Fruit fly (Drosophila melanogaster) whole organism, embryonic: ENCODE data around the gene CG32243.

Source experiments
- ATbp ChIP-seq: fragments of 200-800 bp; sonication (Bioruptor generic); optimal IDR thresholded peaks from 2 replicates; lab custom pipeline; 2017; ENCODE audit warnings: missing biosample characterization, mild to moderate bottlenecking, missing genetic modification characterization, missing genetic modification reagents
- Awh ChIP-seq: fragments of 200-800 bp; sonication (Bioruptor generic); IDR thresholded peaks from 2 replicates; pipeline ENCODE4, ENCODE4 v1.3.6; 2022; ENCODE audit warnings: missing biosample characterization, missing genetic modification characterization
- C15 ChIP-seq: fragments of 200-800 bp; sonication (Bioruptor generic); IDR thresholded peaks from 3 replicates; pipeline ENCODE4 v1.3.6; 2022; ENCODE audit warnings: missing biosample characterization, missing genetic modification characterization
- CG10209 ChIP-seq: fragments of 200-800 bp; sonication (Bioruptor generic); optimal IDR thresholded peaks from 3 replicates; lab custom pipeline; 2017; ENCODE audit warnings: missing biosample characterization, mild to moderate bottlenecking, missing genetic modification characterization, missing genetic modification reagents
- CG10959 ChIP-seq: fragments of 200-800 bp; sonication (Bioruptor generic); IDR thresholded peaks from 2 replicates; pipeline ENCODE4 v1.3.6; 2022; ENCODE audit warnings: missing biosample characterization, missing genetic modification characterization
- CG11696 ChIP-seq: fragments of 200-800 bp; sonication (Bioruptor generic); IDR thresholded peaks from 2 replicates; pipeline ENCODE4 v1.3.6; 2022; ENCODE audit warnings: missing biosample characterization, missing genetic modification characterization
- CG12071 ChIP-seq: fragments of 200-800 bp; sonication (Bioruptor generic); optimal IDR thresholded peaks from 3 replicates; lab custom pipeline; 2018; ENCODE audit warnings: missing biosample characterization, mild to moderate bottlenecking, missing genetic modification characterization
- CG12236 ChIP-seq: fragments of 200-800 bp; sonication (Bioruptor generic); optimal IDR thresholded peaks from 2 replicates; lab custom pipeline; 2016; ENCODE audit warnings: missing biosample characterization, missing genetic modification characterization
- CG12391 ChIP-seq: fragments of 200-800 bp; sonication (Bioruptor generic); optimal IDR thresholded peaks from 3 replicates; lab custom pipeline; 2018; ENCODE audit warnings: missing biosample characterization, mild to moderate bottlenecking, missing genetic modification characterization, moderate library complexity
- CG12744 ChIP-seq: fragments of 200-800 bp; sonication (Bioruptor generic); optimal IDR thresholded peaks from 2 replicates; lab custom pipeline; 2016; ENCODE audit warnings: missing biosample characterization, missing genetic modification characterization
- CG13123 ChIP-seq: fragments of 200-800 bp; sonication (Bioruptor generic); optimal IDR thresholded peaks from 2 replicates; lab custom pipeline; 2016; ENCODE audit warnings: missing biosample characterization, missing genetic modification characterization
- CG15479 ChIP-seq: fragments of 200-800 bp; sonication (Bioruptor generic); optimal IDR thresholded peaks from 3 replicates; lab custom pipeline; 2019; ENCODE audit warnings: missing biosample characterization, mild to moderate bottlenecking, missing genetic modification characterization, moderate library complexity
- CG1603 ChIP-seq: fragments of 200-800 bp; sonication (Bioruptor generic); optimal IDR thresholded peaks from 2 replicates; lab custom pipeline; 2019; ENCODE audit warnings: missing biosample characterization, mild to moderate bottlenecking, missing genetic modification characterization, moderate library complexity
- CG1832 ChIP-seq: fragments of 200-800 bp; sonication (Bioruptor generic); optimal IDR thresholded peaks from 2 replicates; lab custom pipeline; 2017; ENCODE audit warnings: missing biosample characterization, mild to moderate bottlenecking, missing genetic modification characterization, inconsistent platforms
- CG31388 ChIP-seq: fragments of 200-800 bp; sonication (Bioruptor generic); optimal IDR thresholded peaks from 2 replicates; lab custom pipeline; 2016; ENCODE audit warnings: missing biosample characterization, missing genetic modification characterization
- CG32532 ChIP-seq: fragments of 200-800 bp; sonication (Bioruptor generic); IDR thresholded peaks from 2 replicates; pipeline ENCODE4 v1.3.6; 2022; ENCODE audit warnings: missing biosample characterization, missing genetic modification characterization
- CG33213 ChIP-seq: fragments of 200-800 bp; sonication (Bioruptor generic); optimal IDR thresholded peaks from 3 replicates; lab custom pipeline; 2016; ENCODE audit warnings: missing biosample characterization, missing genetic modification characterization
- CG33557 ChIP-seq: fragments of 200-800 bp; sonication (Bioruptor generic); optimal IDR thresholded peaks from 2 replicates; lab custom pipeline; 2019; ENCODE audit warnings: missing biosample characterization, mild to moderate bottlenecking, missing genetic modification characterization, moderate library complexity
- CG3726 ChIP-seq: fragments of 200-800 bp; sonication (Bioruptor generic); IDR thresholded peaks from 3 replicates; pipeline ENCODE4, ENCODE4 v1.3.6; 2022; ENCODE audit warnings: missing biosample characterization, missing genetic modification characterization
- CG5953 ChIP-seq: fragments of 200-800 bp; sonication (Bioruptor generic); IDR thresholded peaks from 2 replicates; pipeline ENCODE4 v1.3.6; 2022; ENCODE audit warnings: missing biosample characterization, missing genetic modification characterization
- CG6683 ChIP-seq: fragments of 200-800 bp; sonication (Bioruptor generic); optimal IDR thresholded peaks from 2 replicates; lab custom pipeline; 2017; ENCODE audit warnings: missing biosample characterization, mild to moderate bottlenecking, missing genetic modification characterization, missing genetic modification reagents
- CG7372 ChIP-seq: fragments of 200-800 bp; sonication (Bioruptor generic); IDR thresholded peaks from 2 replicates; pipeline ENCODE4 v1.3.6; 2022; ENCODE audit warnings: missing biosample characterization, missing genetic modification characterization
- CG7987 ChIP-seq: fragments of 200-800 bp; sonication (Bioruptor generic); optimal IDR thresholded peaks from 2 replicates; lab custom pipeline; 2018; ENCODE audit warnings: missing biosample characterization, mild to moderate bottlenecking, missing genetic modification characterization, moderate library complexity
- CG8089 ChIP-seq: fragments of 200-800 bp; sonication (Bioruptor generic); optimal IDR thresholded peaks from 3 replicates; lab custom pipeline; 2016; ENCODE audit warnings: missing biosample characterization, missing genetic modification characterization
- CG9817 ChIP-seq: fragments of 200-800 bp; sonication (Bioruptor generic); optimal IDR thresholded peaks from 2 replicates; lab custom pipeline; 2018; ENCODE audit warnings: missing biosample characterization, mild to moderate bottlenecking, missing genetic modification characterization, moderate library complexity
- Dref ChIP-seq: fragments of 200-800 bp; sonication (Bioruptor generic); IDR thresholded peaks from 2 replicates; pipeline ENCODE4 v1.3.6; 2022; ENCODE audit warnings: missing biosample characterization, missing genetic modification characterization
- E2f1 ChIP-seq: fragments of 200-800 bp; sonication (Bioruptor generic); IDR thresholded peaks from 2 replicates; pipeline ENCODE4 v1.3.6; 2022; ENCODE audit warnings: missing biosample characterization, missing genetic modification characterization
- HLH3B ChIP-seq: fragments of 200-800 bp; sonication (Bioruptor generic); IDR thresholded peaks from 2 replicates; pipeline ENCODE4 v1.3.6; 2022; ENCODE audit warnings: missing biosample characterization, missing genetic modification characterization
- NFAT ChIP-seq: fragments of 200-800 bp; sonication (Bioruptor generic); IDR thresholded peaks from 2 replicates; pipeline ENCODE4 v1.3.6; 2022; ENCODE audit warnings: missing biosample characterization, missing genetic modification characterization
- NK7.1 ChIP-seq: fragments of 200-800 bp; sonication (Bioruptor generic); optimal IDR thresholded peaks from 3 replicates; lab custom pipeline; 2016; ENCODE audit warnings: missing biosample characterization, missing genetic modification characterization
- Nf-YB ChIP-seq: fragments of 200-800 bp; sonication (Bioruptor generic); optimal IDR thresholded peaks from 3 replicates; lab custom pipeline; 2019; ENCODE audit warnings: missing biosample characterization, mild to moderate bottlenecking, missing genetic modification characterization, moderate library complexity
- Rfx ChIP-seq: fragments of 200-800 bp; sonication (Bioruptor generic); IDR thresholded peaks from 2 replicates; pipeline ENCODE4 v1.3.6; 2022; ENCODE audit warnings: missing biosample characterization, missing genetic modification characterization
- ash1 ChIP-seq: fragments of 200-800 bp; sonication (Bioruptor generic); optimal IDR thresholded peaks from 2 replicates; lab custom pipeline; 2018; ENCODE audit warnings: missing biosample characterization, mild to moderate bottlenecking, missing genetic modification characterization
- bcd ChIP-seq: fragments of 200-800 bp; sonication (Bioruptor generic); optimal IDR thresholded peaks from 2 replicates; lab custom pipeline; 2017; ENCODE audit warnings: missing biosample characterization, mild to moderate bottlenecking, missing genetic modification characterization
- chinmo ChIP-seq: fragments of 200-800 bp; sonication (Bioruptor generic); IDR thresholded peaks from 4 replicates; pipeline ENCODE4 v1.3.6; 2022; ENCODE audit warnings: missing biosample characterization, missing genetic modification characterization; ENCODE audit not compliant: partially characterized antibody
- dmrt99B ChIP-seq: fragments of 200-800 bp; sonication (Bioruptor generic); optimal IDR thresholded peaks from 2 replicates; lab custom pipeline; 2018; ENCODE audit warnings: missing biosample characterization, mild to moderate bottlenecking, missing genetic modification characterization, moderate library complexity
- dpn ChIP-seq, 2 experiments: fragments of 200-800 bp; sonication (Bioruptor generic); optimal IDR thresholded peaks; 3 replicates each; lab custom pipeline; 2016; ENCODE audit warnings: missing biosample characterization in 2 of 2, missing genetic modification characterization in 2 of 2
- gem ChIP-seq: fragments of 200-800 bp; sonication (Bioruptor generic); optimal IDR thresholded peaks from 2 replicates; lab custom pipeline; 2019; ENCODE audit warnings: missing biosample characterization, mild to moderate bottlenecking, missing genetic modification characterization, moderate library complexity
- gro ChIP-seq: fragments of 200-800 bp; sonication (Bioruptor generic); optimal IDR thresholded peaks from 2 replicates; lab custom pipeline; 2016; ENCODE audit warnings: missing biosample characterization, missing genetic modification characterization
- gsb-n ChIP-seq: fragments of 200-800 bp; sonication (Bioruptor generic); optimal IDR thresholded peaks from 3 replicates; lab custom pipeline; 2018; ENCODE audit warnings: missing biosample characterization, mild to moderate bottlenecking, missing genetic modification characterization
- mirr ChIP-seq: fragments of 200-800 bp; sonication (Bioruptor generic); optimal IDR thresholded peaks from 3 replicates; lab custom pipeline; 2018; ENCODE audit warnings: missing biosample characterization, mild to moderate bottlenecking, missing genetic modification characterization
- nau ChIP-seq: fragments of 200-800 bp; sonication (Bioruptor generic); optimal IDR thresholded peaks from 3 replicates; lab custom pipeline; 2017; ENCODE audit warnings: missing biosample characterization, mild to moderate bottlenecking, missing genetic modification characterization, missing genetic modification reagents
- odd ChIP-seq: fragments of 200-800 bp; sonication (Bioruptor generic); optimal IDR thresholded peaks from 2 replicates; lab custom pipeline; 2017; ENCODE audit warnings: missing biosample characterization, mild to moderate bottlenecking, missing genetic modification characterization
- rib ChIP-seq: fragments of 200-800 bp; sonication (Bioruptor generic); IDR thresholded peaks from 2 replicates; pipeline ENCODE4 v1.3.6; 2022; ENCODE audit warnings: missing biosample characterization, missing genetic modification characterization
- sens ChIP-seq: fragments of 200-800 bp; sonication (Bioruptor generic); peaks from one replicate; lab custom pipeline; 2016; ENCODE audit warnings: missing biosample characterization, missing genetic modification characterization
- slou ChIP-seq: fragments of 200-800 bp; sonication (Bioruptor generic); optimal IDR thresholded peaks from 3 replicates; lab custom pipeline; 2016; ENCODE audit warnings: missing biosample characterization, missing genetic modification characterization
- sqz ChIP-seq: fragments of 200-800 bp; sonication (Bioruptor generic); optimal IDR thresholded peaks from 3 replicates; lab custom pipeline; 2018; ENCODE audit warnings: missing biosample characterization, mild to moderate bottlenecking, missing genetic modification characterization
- ssp ChIP-seq: fragments of 200-800 bp; sonication (Bioruptor generic); IDR thresholded peaks from 2 replicates; pipeline ENCODE4 v1.3.6; 2022; ENCODE audit warnings: missing biosample characterization, missing genetic modification characterization
- trh ChIP-seq: fragments of 200-800 bp; sonication (Bioruptor generic); optimal IDR thresholded peaks from 2 replicates; lab custom pipeline; 2016; ENCODE audit warnings: missing biosample characterization, missing genetic modification characterization
- vfl ChIP-seq: fragments of 200-800 bp; sonication (Bioruptor generic); optimal IDR thresholded peaks from 2 replicates; lab custom pipeline; 2016; ENCODE audit warnings: missing biosample characterization, missing genetic modification characterization
- wor ChIP-seq: fragments of 200-800 bp; sonication (Bioruptor generic); IDR thresholded peaks from 2 replicates; pipeline ENCODE4 v1.3.6; 2022; ENCODE audit warnings: missing biosample characterization, missing genetic modification characterization

The CG32243 gene

DNA sequence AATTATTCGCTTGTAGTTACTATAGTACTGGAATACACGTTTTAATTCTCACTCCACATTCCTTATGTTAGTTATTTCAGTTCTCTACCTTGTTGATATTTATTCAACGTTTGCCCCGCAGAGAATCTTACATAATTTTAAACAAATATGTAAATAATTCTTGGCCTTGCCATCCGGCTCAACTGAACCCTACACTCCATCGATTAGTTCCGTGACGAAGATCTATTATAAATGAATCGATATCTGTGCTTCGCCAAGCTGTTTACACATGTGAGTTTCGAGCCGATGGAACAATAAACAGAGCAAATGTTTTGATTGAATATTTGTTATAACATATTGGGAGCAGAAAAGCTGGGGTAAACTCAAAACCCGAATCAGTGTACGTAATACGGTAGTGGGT, 19.2 kb downstream of the CG32243 start (continued):
- TF ChIP-seq CG33557 (GFP tag; lab: Kevin White, UChicago) (no peak), sqz (no peak), Dref (GFP tag; lab: Robert Waterston, UW) (no peak), CG15479 (no peak), sens (GFP tag; lab: Kevin White, UChicago) (peak; percentile 92), CG31388 (GFP tag; lab: Kevin White, UChicago) (no peak), chinmo (GFP tag; lab: Robert Waterston, UW) (peak; percentile 39; the same call in 1 of the 4 replicates), CG3726 (GFP tag; lab: Robert Waterston, UW) (no peak), CG1603 (tag; lab: Kevin White, UChicago) (peak; percentile 20), NFAT (GFP tag; lab: Robert Waterston, UW) (peak; percentile 39; the same call in 1 of the 2 replicates), ssp (no peak), CG7372 (0 out of 2 replicates have a peak, but pooled peaks have one; percentile 8), CG33213 (peak; percentile 31), mirr (GFP tag; lab: Kevin White, UChicago) (peak; percentile 50), nau (GFP tag; lab: Kevin White, UChicago) (peak; percentile 47), CG10959 (GFP tag; lab: Robert Waterston, UW) (no peak), bcd (peak; percentile 29), CG8089 (GFP tag; lab: Kevin White, UChicago) (peak; percentile 5), CG7987 (GFP tag; lab: Kevin White, UChicago) (peak; percentile 70), ATbp (GFP tag; lab: Kevin White, UChicago) (peak; percentile 40), ash1 (GFP tag; lab: Kevin White, UChicago) (no peak), dpn (GFP tag; optimal IDR thresholded peaks at IDR 0.05; lab: Kevin White, UChicago) (peak in 1 of 2 experiments; percentile 64), gem (tag; lab: Kevin White, UChicago) (peak; percentile 29), slou (GFP tag; lab: Kevin White, UChicago) (no peak), CG12391 (tag; lab: Kevin White, UChicago) (no peak), CG6683 (GFP tag; lab: Kevin White, UChicago) (peak; percentile 41), NK7.1 (no peak), trh (GFP tag; lab: Kevin White, UChicago) (no peak), CG12236 (GFP tag; lab: Kevin White, UChicago) (no peak), Nf-YB (GFP tag; lab: Kevin White, UChicago) (no peak), CG5953 (GFP tag; lab: Robert Waterston, UW) (no peak), CG11696 (GFP tag; lab: Robert Waterston, UW) (peak; percentile 54), CG9817 (tag; lab: Kevin White, UChicago) (peak; percentile 26), CG10209 (GFP tag; lab: Kevin White, UChicago) (peak; percentile 47), C15 (GFP tag; lab: Robert Waterston, UW) (peak; percentile 50; the same call in 1 of the 3 replicates), gro (GFP tag; lab: Kevin White, UChicago) (peak; percentile 68), odd (peak; percentile 47), CG12744 (no peak), CG12071 (peak; percentile 62), Awh (GFP tag; lab: Robert Waterston, UW) (peak; percentile 29; the same call in 1 of the 2 replicates), gsb-n (tag; lab: Kevin White, UChicago) (peak; percentile 18), vfl (GFP tag; lab: Kevin White, UChicago) (no peak), CG13123 (GFP tag; lab: Kevin White, UChicago) (no peak), CG32532 (GFP tag; lab: Robert Waterston, UW) (no peak), wor (GFP tag; lab: Robert Waterston, UW) (no peak), HLH3B (GFP tag; lab: Robert Waterston, UW) (no peak; the same call in 1 of the 2 replicates), rib (no peak), dmrt99B (tag; lab: Kevin White, UChicago) (peak; percentile 17), E2f1 (GFP tag; lab: Robert Waterston, UW) (peak; percentile 41; the same call in 1 of the 2 replicates), CG1832 (GFP tag; lab: Kevin White, UChicago) (no peak), Rfx (GFP tag; lab: Robert Waterston, UW) (peak; percentile 74)
